Fruit fly (Drosophila melanogaster) whole organism, embryonic: ENCODE results near the gene CG31525.

Source experiments
- Bgb ChIP-seq: fragments of 200-800 bp; sonication (Bioruptor generic); IDR thresholded peaks from 2 replicates; pipeline ENCODE4 v1.3.6; 2022; ENCODE audit warnings: missing biosample characterization, missing genetic modification characterization; ENCODE audit not compliant: partially characterized antibody
- CG10959 ChIP-seq: fragments of 200-800 bp; sonication (Bioruptor generic); IDR thresholded peaks from 2 replicates; pipeline ENCODE4 v1.3.6; 2022; ENCODE audit warnings: missing biosample characterization, missing genetic modification characterization
- CG11696 ChIP-seq: fragments of 200-800 bp; sonication (Bioruptor generic); IDR thresholded peaks from 2 replicates; pipeline ENCODE4 v1.3.6; 2022; ENCODE audit warnings: missing biosample characterization, missing genetic modification characterization
- CG13624 ChIP-seq: fragments of 200-800 bp; sonication (Bioruptor generic); optimal IDR thresholded peaks from 2 replicates; lab custom pipeline; 2016; ENCODE audit warnings: missing biosample characterization, missing genetic modification characterization
- CG14441 ChIP-seq: fragments of 200-800 bp; sonication (Bioruptor generic); IDR thresholded peaks from 2 replicates; pipeline ENCODE4 v1.3.6; 2022; ENCODE audit warnings: missing biosample characterization, missing genetic modification characterization
- CG17568 ChIP-seq: fragments of 200-800 bp; sonication (Bioruptor generic); optimal IDR thresholded peaks from 2 replicates; lab custom pipeline; 2018; ENCODE audit warnings: missing biosample characterization, mild to moderate bottlenecking, missing genetic modification characterization, moderate library complexity
- CG18011 ChIP-seq: fragments of 200-800 bp; sonication (Bioruptor generic); optimal IDR thresholded peaks from 2 replicates; lab custom pipeline; 2017; ENCODE audit warnings: missing biosample characterization, missing genetic modification characterization, mild to moderate bottlenecking, moderate library complexity, missing genotype
- CG18599 ChIP-seq: fragments of 200-800 bp; sonication (Bioruptor generic); optimal IDR thresholded peaks from 3 replicates; lab custom pipeline; 2017; ENCODE audit warnings: missing biosample characterization, missing genetic modification characterization, mild to moderate bottlenecking, moderate library complexity, missing genetic modification reagents
- CG3281 ChIP-seq: fragments of 200-800 bp; sonication (Bioruptor generic); optimal IDR thresholded peaks from 3 replicates; lab custom pipeline; 2017; ENCODE audit warnings: missing biosample characterization, mild to moderate bottlenecking, missing genetic modification characterization
- CG34422 ChIP-seq: fragments of 200-800 bp; sonication (Bioruptor generic); IDR thresholded peaks from 3 replicates; pipeline ENCODE4 v1.3.6; 2022; ENCODE audit warnings: missing biosample characterization, missing genetic modification characterization
- CG3726 ChIP-seq: fragments of 200-800 bp; sonication (Bioruptor generic); IDR thresholded peaks from 3 replicates; pipeline ENCODE4, ENCODE4 v1.3.6; 2022; ENCODE audit warnings: missing biosample characterization, missing genetic modification characterization
- CG5245 ChIP-seq: fragments of 200-800 bp; sonication (Bioruptor generic); optimal IDR thresholded peaks from 3 replicates; lab custom pipeline; 2016; ENCODE audit warnings: missing biosample characterization, missing genetic modification characterization
- CG6791 ChIP-seq: fragments of 200-800 bp; sonication (Bioruptor generic); IDR thresholded peaks from 3 replicates; pipeline ENCODE4 v1.3.6; 2022; ENCODE audit warnings: missing biosample characterization, missing genetic modification characterization; ENCODE audit not compliant: partially characterized antibody
- CG7987 ChIP-seq: fragments of 200-800 bp; sonication (Bioruptor generic); optimal IDR thresholded peaks from 2 replicates; lab custom pipeline; 2018; ENCODE audit warnings: missing biosample characterization, mild to moderate bottlenecking, missing genetic modification characterization, moderate library complexity
- CTCF ChIP-seq: fragments of 200-800 bp; sonication (Bioruptor generic); optimal IDR thresholded peaks from 2 replicates; lab custom pipeline; 2017; ENCODE audit warnings: missing biosample characterization, mild to moderate bottlenecking, missing genetic modification characterization, moderate library complexity
- Dad ChIP-seq: fragments of 200-800 bp; sonication (Bioruptor generic); optimal IDR thresholded peaks from 3 replicates; lab custom pipeline; 2016; ENCODE audit warnings: missing biosample characterization, missing genetic modification characterization
- Deaf1 ChIP-seq: fragments of 200-800 bp; optimal IDR thresholded peaks from 3 replicates; lab custom pipeline; 2019; ENCODE audit warnings: missing biosample characterization, mild to moderate bottlenecking, missing genetic modification characterization, moderate library complexity
- Dip3 ChIP-seq: fragments of 200-800 bp; sonication (Bioruptor generic); optimal IDR thresholded peaks from 3 replicates; lab custom pipeline; 2016; ENCODE audit warnings: missing biosample characterization, missing genetic modification characterization
- E2f1 ChIP-seq: fragments of 200-800 bp; sonication (Bioruptor generic); IDR thresholded peaks from 2 replicates; pipeline ENCODE4 v1.3.6; 2022; ENCODE audit warnings: missing biosample characterization, missing genetic modification characterization
- Hmx ChIP-seq: fragments of 200-800 bp; sonication (Bioruptor generic); optimal IDR thresholded peaks from 2 replicates; lab custom pipeline; 2016; ENCODE audit warnings: missing biosample characterization, missing genetic modification characterization
- Lim3 ChIP-seq: fragments of 200-800 bp; sonication (Bioruptor generic); IDR thresholded peaks from 2 replicates; pipeline ENCODE4 v1.3.6; 2022; ENCODE audit warnings: missing biosample characterization, missing genetic modification characterization
- NC2α ChIP-seq: fragments of 200-800 bp; sonication (Bioruptor generic); optimal IDR thresholded peaks from 2 replicates; lab custom pipeline; 2016; ENCODE audit warnings: missing biosample characterization, missing genetic modification characterization
- PHDP ChIP-seq: fragments of 200-800 bp; sonication (Bioruptor generic); optimal IDR thresholded peaks from 3 replicates; lab custom pipeline; 2018; ENCODE audit warnings: missing biosample characterization, mild to moderate bottlenecking, missing genetic modification characterization, moderate library complexity
- Ptx1 ChIP-seq: fragments of 200-800 bp; sonication (Bioruptor generic); IDR thresholded peaks from 2 replicates; pipeline ENCODE4 v1.3.6; 2022; ENCODE audit warnings: missing biosample characterization, missing genetic modification characterization
- Sry-β ChIP-seq: fragments of 200-800 bp; sonication (Bioruptor generic); optimal IDR thresholded peaks from 2 replicates; lab custom pipeline; 2018; ENCODE audit warnings: missing biosample characterization, mild to moderate bottlenecking, missing genetic modification characterization, moderate library complexity
- Tbp ChIP-seq: fragments of >200 bp; optimal IDR thresholded peaks from 2 replicates; lab custom pipeline; 2018; ENCODE audit warnings: missing biosample characterization, missing genetic modification characterization
- cg ChIP-seq: fragments of 200-800 bp; sonication (Bioruptor generic); optimal IDR thresholded peaks from 3 replicates; lab custom pipeline; 2019; ENCODE audit warnings: missing biosample characterization, mild to moderate bottlenecking, missing genetic modification characterization, moderate library complexity
- ci ChIP-seq: fragments of 200-800 bp; sonication (Bioruptor generic); IDR thresholded peaks from 3 replicates; pipeline ENCODE4 v1.3.6; 2022; ENCODE audit warnings: missing biosample characterization, missing genetic modification characterization
- corto ChIP-seq: fragments of 200-800 bp; sonication (Bioruptor generic); optimal IDR thresholded peaks from 2 replicates; lab custom pipeline; 2016; ENCODE audit warnings: missing biosample characterization, mild to moderate bottlenecking, missing genetic modification characterization, moderate library complexity
- crp ChIP-seq, 2 experiments: fragments of 200-800 bp; sonication (Bioruptor generic); optimal IDR thresholded peaks; 2 replicates in 1 of 2; 3 replicates in 1 of 2; lab custom pipeline; 2017; ENCODE audit warnings: missing biosample characterization in 2 of 2, missing genetic modification characterization in 2 of 2, mild to moderate bottlenecking in 1 of 2, moderate library complexity in 1 of 2
- dan ChIP-seq: fragments of 200-800 bp; sonication (Bioruptor generic); IDR thresholded peaks from 2 replicates; pipeline ENCODE4 v1.3.6; 2022; ENCODE audit warnings: missing biosample characterization, missing genetic modification characterization
- dm ChIP-seq: fragments of 200-800 bp; sonication (Bioruptor generic); optimal IDR thresholded peaks from 3 replicates; lab custom pipeline; 2016; ENCODE audit warnings: missing biosample characterization, missing genetic modification characterization
- hkb ChIP-seq, 2 experiments: fragments of 200-800 bp in 1 of 2; fragments of >200 bp in 1 of 2; sonication (Bioruptor generic) in 1 of 2; IDR thresholded peaks in 1 of 2; optimal IDR thresholded peaks in 1 of 2; 2 replicates each; pipeline versions ENCODE4 v1.3.6 to Lab custom; 2017 to 2022; ENCODE audit warnings: missing biosample characterization in 1 of 2, missing genetic modification characterization in 1 of 2
- nau ChIP-seq: fragments of 200-800 bp; sonication (Bioruptor generic); optimal IDR thresholded peaks from 3 replicates; lab custom pipeline; 2017; ENCODE audit warnings: missing biosample characterization, mild to moderate bottlenecking, missing genetic modification characterization, missing genetic modification reagents
- oc ChIP-seq: fragments of 200-800 bp; sonication (Bioruptor generic); optimal IDR thresholded peaks from 2 replicates; lab custom pipeline; 2018; ENCODE audit warnings: missing biosample characterization, mild to moderate bottlenecking, missing genetic modification characterization, moderate library complexity
- pzg ChIP-seq: fragments of 200-800 bp; sonication (Bioruptor generic); optimal IDR thresholded peaks from 3 replicates; lab custom pipeline; 2018; ENCODE audit warnings: missing biosample characterization, mild to moderate bottlenecking, missing genetic modification characterization, moderate library complexity
- rib ChIP-seq: fragments of 200-800 bp; sonication (Bioruptor generic); IDR thresholded peaks from 2 replicates; pipeline ENCODE4 v1.3.6; 2022; ENCODE audit warnings: missing biosample characterization, missing genetic modification characterization
- sd ChIP-seq: fragments of 200-800 bp; sonication (Bioruptor generic); optimal IDR thresholded peaks from 3 replicates; lab custom pipeline; 2018; ENCODE audit warnings: missing biosample characterization, mild to moderate bottlenecking, missing genetic modification characterization, moderate library complexity
- tap ChIP-seq: fragments of 200-800 bp; optimal IDR thresholded peaks from 3 replicates; lab custom pipeline; 2019; ENCODE audit warnings: missing biosample characterization, mild to moderate bottlenecking, missing genetic modification characterization, moderate library complexity
- tin ChIP-seq: fragments of 200-800 bp; sonication (Bioruptor generic); optimal IDR thresholded peaks from 3 replicates; lab custom pipeline; 2016; ENCODE audit warnings: missing biosample characterization, missing genetic modification characterization
- unc-4 ChIP-seq: fragments of 200-800 bp; sonication (Bioruptor generic); IDR thresholded peaks from 2 replicates; pipeline ENCODE4 v1.3.6; 2022; ENCODE audit warnings: missing biosample characterization, missing genetic modification characterization; ENCODE audit not compliant: partially characterized antibody
- wek ChIP-seq: fragments of 200-800 bp; sonication (Bioruptor generic); optimal IDR thresholded peaks from 3 replicates; lab custom pipeline; 2018; ENCODE audit warnings: missing biosample characterization, mild to moderate bottlenecking, missing genetic modification characterization, moderate library complexity
- yki ChIP-seq: fragments of >200 bp; optimal IDR thresholded peaks from 3 replicates; lab custom pipeline; 2018
- zf30C ChIP-seq: fragments of 200-800 bp; sonication (Bioruptor generic); optimal IDR thresholded peaks from 3 replicates; lab custom pipeline; 2018; ENCODE audit warnings: missing biosample characterization, mild to moderate bottlenecking, missing genetic modification characterization

CG31525 gene

dm6 chr3R:4403706-4404392 is 23.0 kb upstream of the CG31525 start (continued):
- no peak for TF ChIP-seq Ptx1 (GFP tag; lab: Robert Waterston, UW)
- TF ChIP-seq Deaf1 (tag; lab: Kevin White, UChicago), result peak; percentile 45
- no peak for TF ChIP-seq CG18011 (GFP tag; lab: Kevin White, UChicago)
- TF ChIP-seq Dip3, result peak; percentile 38
- no peak for TF ChIP-seq CTCF (GFP tag; lab: Kevin White, UChicago)
- TF ChIP-seq Lim3 (GFP tag; lab: Robert Waterston, UW), result no peak
- TF ChIP-seq CG6791 (GFP tag; lab: Robert Waterston, UW), result no peak
- TF ChIP-seq CG17568 (GFP tag; lab: Kevin White, UChicago), result no peak
- TF ChIP-seq CG10959 (GFP tag; lab: Robert Waterston, UW), result no peak
- TF ChIP-seq dm (GFP tag; lab: Kevin White, UChicago), result no peak
- peak; percentile 13 for TF ChIP-seq PHDP
- TF ChIP-seq CG34422 (GFP tag; lab: Robert Waterston, UW), result no peak
- TF ChIP-seq Sry-β (GFP tag; lab: Kevin White, UChicago), result no peak
- no peak for TF ChIP-seq hkb (optimal IDR thresholded peaks at IDR 0.05; lab: Kevin White, UChicago)
- no peak for TF ChIP-seq hkb (GFP tag; IDR thresholded peaks at IDR 0.05; lab: Robert Waterston, UW)
- TF ChIP-seq CG14441 (GFP tag; lab: Robert Waterston, UW), result no peak
- no peak for TF ChIP-seq Hmx (GFP tag; lab: Kevin White, UChicago)
- TF ChIP-seq wek, result no peak
- TF ChIP-seq pzg, result peak; percentile 8
- TF ChIP-seq ci (GFP tag; lab: Robert Waterston, UW), result peak; percentile 22; the same call in 1 of the 3 replicates
- TF ChIP-seq E2f1, result 0 out of 2 replicates have a peak, but pooled peaks have one; percentile 26
- TF ChIP-seq CG18599 (GFP tag; lab: Kevin White, UChicago), result no peak
- TF ChIP-seq rib (GFP tag; lab: Robert Waterston, UW), result peak; percentile 88
- TF ChIP-seq CG7987 (GFP tag; lab: Kevin White, UChicago), result no peak

dm6 chr3R:4407325-4407724 is 19.5 kb upstream of the CG31525 start:
- TF ChIP-seq crp (GFP tag; optimal IDR thresholded peaks at IDR 0.05; lab: Kevin White, UChicago) (no peak), Bgb (no peak), dan (GFP tag; lab: Robert Waterston, UW) (no peak), Dad (no peak), CG13624 (GFP tag; lab: Kevin White, UChicago) (no peak)

DNA sequence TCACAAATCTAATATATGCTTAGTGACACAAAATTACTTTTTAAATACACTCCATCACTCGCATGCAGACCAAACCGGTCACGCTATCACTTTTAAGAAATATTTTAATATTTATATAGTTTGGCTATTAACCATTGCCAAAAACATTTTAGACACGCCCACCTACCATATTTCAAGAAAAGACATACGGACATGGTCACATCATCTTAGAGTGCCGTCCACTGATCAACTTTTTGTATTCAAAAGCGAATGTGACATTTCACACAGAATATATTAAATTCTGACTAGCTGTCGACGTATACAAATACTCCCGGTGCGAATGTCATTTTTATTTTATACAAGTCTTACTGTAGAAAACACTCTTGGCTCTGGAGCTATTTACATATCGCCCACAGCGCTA is 10.7 kb upstream of the CG31525 start, which contains the start of gene CG31528:
TSS of gene CG31528 (plus strand) at position 301 of the 400 bp plus-strand sequence.
- TF ChIP-seq tap (tag; lab: Kevin White, UChicago), result no peak
- no peak for TF ChIP-seq corto (GFP tag; lab: Kevin White, UChicago)
- no peak for TF ChIP-seq NC2α (GFP tag; lab: Kevin White, UChicago)
- no peak for TF ChIP-seq CG3726 (GFP tag; lab: Robert Waterston, UW)
- no peak for TF ChIP-seq CG11696 (GFP tag; lab: Robert Waterston, UW)
- no peak for TF ChIP-seq CG5245
- TF ChIP-seq tin (GFP tag; lab: Kevin White, UChicago), result no peak
- no peak for TF ChIP-seq oc (tag; lab: Kevin White, UChicago)
- TF ChIP-seq CG3281 (GFP tag; lab: Kevin White, UChicago), result no peak
- no peak for TF ChIP-seq unc-4 (GFP tag; lab: Robert Waterston, UW)
- no peak for TF ChIP-seq nau (GFP tag; lab: Kevin White, UChicago)
- TF ChIP-seq zf30C (GFP tag; lab: Kevin White, UChicago), result no peak
- no peak for TF ChIP-seq Tbp (GFP tag; lab: Kevin White, UChicago)
- no peak for TF ChIP-seq yki
- no peak for TF ChIP-seq cg (GFP tag; lab: Kevin White, UChicago)
- TF ChIP-seq CG7987 (GFP tag; lab: Kevin White, UChicago), result no peak
- no peak for TF ChIP-seq sd (tag; lab: Kevin White, UChicago)
